Fruit fly (Drosophila melanogaster) whole organism, adult: ENCODE results near the gene CG43993.
A peak's percentile ranks its signal among the peaks of the same experiment; 100 is the strongest.

Experiments used
- CG11617 ChIP-seq: fragments of 200-800 bp; sonication (Bioruptor generic); optimal IDR thresholded peaks from 2 replicates; lab custom pipeline; 2017; ENCODE audit warnings: mild to moderate bottlenecking, missing biosample characterization, missing genetic modification reagents, missing genetic modification characterization
- CG14711 ChIP-seq: fragments of 200-800 bp; sonication (Bioruptor generic); optimal IDR thresholded peaks from 2 replicates; lab custom pipeline; 2018; ENCODE audit warnings: missing biosample characterization, mild to moderate bottlenecking, missing genetic modification characterization, moderate library complexity
- CG33017 ChIP-seq: fragments of 200-800 bp; sonication (Bioruptor generic); optimal IDR thresholded peaks from 2 replicates; lab custom pipeline; 2018; ENCODE audit warnings: missing biosample characterization, mild to moderate bottlenecking, missing genetic modification characterization, moderate library complexity
- CG5204 ChIP-seq: fragments of 200-800 bp; sonication (Bioruptor generic); optimal IDR thresholded peaks from 2 replicates; lab custom pipeline; 2016; ENCODE audit warnings: missing biosample characterization, missing genetic modification characterization
- CG7045 ChIP-seq: fragments of 200-800 bp; sonication (Bioruptor generic); optimal IDR thresholded peaks from 2 replicates; lab custom pipeline; 2017; ENCODE audit warnings: missing biosample characterization, mild to moderate bottlenecking, missing genetic modification characterization
- Hr96 ChIP-seq: fragments of 200-800 bp; sonication (Bioruptor generic); optimal IDR thresholded peaks from 2 replicates; lab custom pipeline; 2016; ENCODE audit warnings: missing biosample characterization, missing genetic modification characterization
- bab1 ChIP-seq: fragments of 200-800 bp; sonication (Bioruptor generic); optimal IDR thresholded peaks from 3 replicates; lab custom pipeline; 2019; ENCODE audit warnings: missing biosample characterization, mild to moderate bottlenecking, missing genetic modification characterization, moderate library complexity
- cic ChIP-seq: fragments of 200-800 bp; sonication (Bioruptor generic); optimal IDR thresholded peaks from 2 replicates; lab custom pipeline; 2017; ENCODE audit warnings: missing biosample characterization, mild to moderate bottlenecking, missing genetic modification characterization, moderate library complexity
- cnc ChIP-seq, 2 experiments: fragments of >200 bp; optimal IDR thresholded peaks; 2 replicates each; lab custom pipeline; 2017
- kay ChIP-seq: fragments of 200-800 bp; sonication (Bioruptor generic); peaks from one replicate; lab custom pipeline; 2016; ENCODE audit warnings: missing biosample characterization, missing genetic modification characterization, borderline replicate concordance
- pad ChIP-seq: fragments of 200-800 bp; sonication (Bioruptor generic); optimal IDR thresholded peaks from 3 replicates; lab custom pipeline; 2017; ENCODE audit warnings: missing biosample characterization, missing genetic modification characterization, mild to moderate bottlenecking, moderate library complexity, missing genetic modification reagents

DNA sequence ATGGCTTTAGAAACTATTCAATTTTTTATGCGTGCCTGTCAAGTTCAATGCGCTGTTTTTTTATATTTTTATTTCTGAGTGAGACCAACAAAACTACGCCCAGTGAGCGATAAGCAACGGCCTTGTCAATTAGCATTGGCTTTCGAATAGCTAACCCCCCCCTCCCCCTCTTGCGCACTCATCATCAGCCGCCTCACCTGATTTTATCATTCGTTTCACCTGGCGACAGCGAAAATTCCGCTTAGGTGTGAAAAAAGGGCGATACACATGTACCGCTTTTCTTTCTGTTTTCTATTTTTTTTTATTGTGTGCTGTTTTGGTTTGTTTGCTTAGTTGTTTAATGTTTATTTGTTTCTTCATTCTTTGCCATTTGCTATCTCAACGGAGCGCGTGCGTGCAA, 42.6 kb downstream of the CG43993 start:
- no peak for TF ChIP-seq CG14711 (tag; lab: Kevin White, UChicago)
- TF ChIP-seq bab1 (GFP tag; lab: Kevin White, UChicago), result peak; percentile 69
- no peak for TF ChIP-seq cic
- TF ChIP-seq Hr96 (GFP tag; lab: Kevin White, UChicago), result no peak
- TF ChIP-seq cnc (optimal IDR thresholded peaks at IDR 0.05; lab: Kevin White, UChicago), result no peak
- TF ChIP-seq CG7045, result peak; percentile 38
- TF ChIP-seq CG5204, result no peak
- no peak for TF ChIP-seq pad (GFP tag; lab: Kevin White, UChicago)
- no peak for TF ChIP-seq kay (GFP tag; lab: Kevin White, UChicago)
- TF ChIP-seq CG11617 (GFP tag; lab: Kevin White, UChicago), result no peak
- TF ChIP-seq CG33017 (tag; lab: Kevin White, UChicago), result no peak
